Worm (Caenorhabditis elegans) whole organism, young adult: Measurements from ENCODE around the gene nhr-168.

ENCODE experiments used
- Y53G8AR.9 ChIP-seq: fragments of 200-800 bp; sonication (Bioruptor generic); conservative IDR thresholded peaks from 2 replicates; pipeline ENCODE4 v1.3.6; 2022; ENCODE audit warnings: missing genetic modification reagents, missing genetic modification characterization, missing compliant biosample characterization
- lir-1 ChIP-seq: fragments of 200-800 bp; sonication (Bioruptor generic); conservative IDR thresholded peaks from 2 replicates; pipeline ENCODE4 v1.3.6; 2022; ENCODE audit warnings: missing genetic modification reagents, missing genetic modification characterization, missing compliant biosample characterization
- nhr-80 ChIP-seq: sonication (generic microtip); optimal IDR thresholded peaks from 2 replicates; lab custom pipeline; 2016; ENCODE audit warnings: missing genetic modification characterization, missing compliant biosample characterization

DNA sequence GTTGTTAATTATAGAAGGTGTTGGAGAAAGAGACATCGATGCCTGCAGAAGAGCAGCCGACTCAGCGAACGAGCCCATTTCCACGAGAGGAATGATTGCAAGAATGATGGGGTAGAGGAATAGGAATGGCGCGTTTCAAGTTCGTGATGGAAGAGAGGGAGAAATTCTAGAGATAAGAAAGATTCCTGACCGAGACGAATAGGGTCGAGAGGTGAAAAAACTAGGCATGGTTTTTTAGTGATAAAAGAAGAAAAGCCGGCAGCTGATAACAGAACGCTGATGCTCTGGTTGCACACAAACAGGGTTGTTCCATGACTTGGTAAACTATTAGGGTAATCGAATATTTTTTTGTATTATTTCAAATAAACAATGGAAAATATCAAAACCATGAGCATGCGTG is 39.1 kb upstream of the nhr-168 start:
- TF ChIP-seq Y53G8AR.9 (GFP tag; lab: Robert Waterston, UW) (no peak), lir-1 (GFP tag; lab: Robert Waterston, UW) (no peak), nhr-80 (tag; lab: Kevin White, UChicago) (peak; percentile 97)
